Worm (Caenorhabditis elegans) whole organism, L2 larva: ENCODE data around the gene B0250.18.
A peak's percentile ranks its signal among the peaks of the same experiment; 100 is the strongest.

Experiments
- C34F6.9 ChIP-seq: fragments of 150-350 bp; optimal IDR thresholded peaks from 2 replicates; lab custom pipeline; 2014; ENCODE audit warnings: missing biosample characterization, missing genetic modification characterization
- F13H6.1 ChIP-seq: sonication (generic microtip); optimal IDR thresholded peaks from 2 replicates; lab custom pipeline; 2016; ENCODE audit warnings: missing genetic modification characterization, missing compliant biosample characterization
- R02D3.7 ChIP-seq: fragments of 150-350 bp; optimal IDR thresholded peaks from 2 replicates; lab custom pipeline; 2014; ENCODE audit warnings: missing biosample characterization, missing genetic modification characterization
- Y55F3AM.14 ChIP-seq: fragments of 200-800 bp; sonication (Bioruptor generic); optimal IDR thresholded peaks from 2 replicates; lab custom pipeline; 2018; ENCODE audit warnings: mild to moderate bottlenecking, missing genetic modification characterization, missing compliant biosample characterization
- alr-1 ChIP-seq: fragments of 150-350 bp; optimal IDR thresholded peaks from 2 replicates; lab custom pipeline; 2014; ENCODE audit warnings: missing biosample characterization, missing genetic modification characterization
- aly-2 ChIP-seq: fragments of 150-350 bp; optimal IDR thresholded peaks from 2 replicates; lab custom pipeline; 2014; ENCODE audit warnings: missing biosample characterization, missing genetic modification characterization
- ama-1 ChIP-seq: fragments of 150-350 bp; optimal IDR thresholded peaks from 2 replicates; lab custom pipeline; 2018; ENCODE audit warnings: inconsistent platforms
- blmp-1 ChIP-seq: sonication (generic microtip); optimal IDR thresholded peaks from 2 replicates; lab custom pipeline; 2017; ENCODE audit warnings: missing genetic modification characterization, mild to moderate bottlenecking, missing compliant biosample characterization, antibody characterized with exemption, moderate library complexity; ENCODE audit not compliant: insufficient read depth
- ceh-16 ChIP-seq: fragments of 150-350 bp; optimal IDR thresholded peaks from 2 replicates; lab custom pipeline; 2014; ENCODE audit warnings: missing biosample characterization, missing genetic modification characterization
- ceh-82 ChIP-seq: fragments of 150-350 bp; optimal IDR thresholded peaks from 2 replicates; lab custom pipeline; 2014; ENCODE audit warnings: missing biosample characterization, missing genetic modification characterization
- dmd-4 ChIP-seq: sonication (generic microtip); optimal IDR thresholded peaks from 2 replicates; lab custom pipeline; 2017; ENCODE audit warnings: missing biosample characterization, missing genetic modification characterization
- elt-1 ChIP-seq: fragments of 150-350 bp; optimal IDR thresholded peaks from 2 replicates; lab custom pipeline; 2014; ENCODE audit warnings: missing biosample characterization, missing genetic modification characterization
- elt-3 ChIP-seq: sonication (generic microtip); optimal IDR thresholded peaks from 2 replicates; lab custom pipeline; 2017; ENCODE audit warnings: missing biosample characterization, missing genetic modification characterization
- fos-1 ChIP-seq: fragments of 150-350 bp; optimal IDR thresholded peaks from 2 replicates; lab custom pipeline; 2014; ENCODE audit warnings: missing biosample characterization, missing genetic modification characterization
- gmeb-1 ChIP-seq: fragments of 150-350 bp; optimal IDR thresholded peaks from 2 replicates; lab custom pipeline; 2014; ENCODE audit warnings: missing biosample characterization, missing genetic modification characterization
- lin-11 ChIP-seq: fragments of 150-350 bp; sonication (generic microtip); optimal IDR thresholded peaks from 2 replicates; lab custom pipeline; 2014; ENCODE audit warnings: missing biosample characterization, missing genetic modification characterization, inconsistent platforms, mixed read lengths
- lin-13 ChIP-seq: fragments of 150-350 bp; optimal IDR thresholded peaks from 2 replicates; lab custom pipeline; 2014; ENCODE audit warnings: missing biosample characterization, missing genetic modification reagents, missing genetic modification characterization
- lin-39 ChIP-seq: fragments of 150-350 bp; optimal IDR thresholded peaks from 2 replicates; lab custom pipeline; 2014; ENCODE audit warnings: missing biosample characterization, missing genetic modification reagents, missing genetic modification characterization
- lsy-2 ChIP-seq, 2 experiments: fragments of 150-350 bp in 1 of 2; sonication (generic microtip) in 1 of 2; optimal IDR thresholded peaks; 2 replicates each; lab custom pipeline; 2014 to 2017; ENCODE audit warnings: missing biosample characterization in 2 of 2, missing genetic modification characterization in 2 of 2
- mab-5 ChIP-seq: fragments of 150-350 bp; optimal IDR thresholded peaks from 2 replicates; lab custom pipeline; 2014; ENCODE audit warnings: missing biosample characterization, missing genetic modification characterization
- mbf-1 ChIP-seq: sonication (generic microtip); optimal IDR thresholded peaks from 2 replicates; lab custom pipeline; 2017; ENCODE audit warnings: missing biosample characterization, missing genetic modification characterization
- mdl-1 ChIP-seq, 2 experiments: fragments of 150-350 bp in 1 of 2; sonication (generic microtip) in 1 of 2; optimal IDR thresholded peaks; 2 replicates each; lab custom pipeline; 2017; ENCODE audit warnings: missing biosample characterization in 2 of 2, missing genetic modification characterization in 2 of 2
- nhr-11 ChIP-seq: fragments of 150-350 bp; optimal IDR thresholded peaks from 2 replicates; lab custom pipeline; 2014; ENCODE audit warnings: missing biosample characterization, missing genetic modification characterization
- nhr-129 ChIP-seq: fragments of 150-350 bp; optimal IDR thresholded peaks from 2 replicates; lab custom pipeline; 2014; ENCODE audit warnings: missing biosample characterization, missing genetic modification characterization
- nhr-21 ChIP-seq: fragments of 150-350 bp; optimal IDR thresholded peaks from 2 replicates; lab custom pipeline; 2014; ENCODE audit warnings: missing biosample characterization, missing genetic modification characterization
- nhr-23 ChIP-seq: fragments of 150-350 bp; optimal IDR thresholded peaks from 2 replicates; lab custom pipeline; 2014; ENCODE audit warnings: missing biosample characterization, missing genetic modification reagents, missing genetic modification characterization
- nhr-237 ChIP-seq: fragments of 150-350 bp; optimal IDR thresholded peaks from 2 replicates; lab custom pipeline; 2014; ENCODE audit warnings: missing biosample characterization, missing genetic modification characterization
- nhr-25 ChIP-seq: fragments of 150-350 bp; sonication (generic microtip); optimal IDR thresholded peaks from 3 replicates; lab custom pipeline; 2014; ENCODE audit warnings: missing biosample characterization, missing genetic modification characterization
- nhr-6 ChIP-seq: fragments of 150-350 bp; optimal IDR thresholded peaks from 2 replicates; lab custom pipeline; 2014; ENCODE audit warnings: missing biosample characterization, missing genetic modification characterization
- peb-1 ChIP-seq: fragments of 150-350 bp; optimal IDR thresholded peaks from 2 replicates; lab custom pipeline; 2014; ENCODE audit warnings: missing biosample characterization, missing genetic modification characterization
- sem-4 ChIP-seq: fragments of 150-350 bp; optimal IDR thresholded peaks from 2 replicates; lab custom pipeline; 2014; ENCODE audit warnings: missing biosample characterization, missing genetic modification reagents, missing genetic modification characterization
- skn-1 ChIP-seq: sonication (generic microtip); optimal IDR thresholded peaks from 2 replicates; lab custom pipeline; 2017; ENCODE audit warnings: missing biosample characterization, missing genetic modification characterization
- sma-3 ChIP-seq: sonication (generic microtip); optimal IDR thresholded peaks from 2 replicates; lab custom pipeline; 2016; ENCODE audit warnings: missing genetic modification reagents, missing genetic modification characterization, missing compliant biosample characterization
- sma-9 ChIP-seq, 2 experiments: fragments of 150-350 bp in 1 of 2; sonication (generic microtip) in 1 of 2; optimal IDR thresholded peaks; 2 replicates each; lab custom pipeline; 2014 to 2016; ENCODE audit warnings: missing genetic modification characterization in 2 of 2, mild to moderate bottlenecking in 1 of 2, missing biosample characterization in 1 of 2, missing compliant biosample characterization in 1 of 2, missing genetic modification reagents in 1 of 2, moderate library complexity in 1 of 2
- snpc-4 ChIP-seq: fragments of 150-350 bp; optimal IDR thresholded peaks from 2 replicates; lab custom pipeline; 2014; ENCODE audit warnings: missing biosample characterization, missing genetic modification characterization
- unc-39 ChIP-seq: fragments of 150-350 bp; optimal IDR thresholded peaks from 2 replicates; lab custom pipeline; 2014; ENCODE audit warnings: missing biosample characterization, missing genetic modification characterization
- unc-55 ChIP-seq: fragments of 150-350 bp; sonication (generic microtip); optimal IDR thresholded peaks from 3 replicates; lab custom pipeline; 2014; ENCODE audit warnings: missing biosample characterization, missing genetic modification reagents, missing genetic modification characterization
- unc-62 ChIP-seq: fragments of 150-350 bp; optimal IDR thresholded peaks from 2 replicates; lab custom pipeline; 2014; ENCODE audit warnings: missing biosample characterization, missing genetic modification reagents, missing genetic modification characterization
- zag-1 ChIP-seq: fragments of 150-350 bp; optimal IDR thresholded peaks from 2 replicates; lab custom pipeline; 2014; ENCODE audit warnings: missing biosample characterization, missing genetic modification characterization
- ztf-1 ChIP-seq: fragments of 200-800 bp; sonication (Bioruptor generic); conservative IDR thresholded peaks from 2 replicates; pipeline ENCODE4 v1.3.6; 2022; ENCODE audit warnings: missing genetic modification characterization, missing compliant biosample characterization
- ztf-11 ChIP-seq: sonication (generic microtip); optimal IDR thresholded peaks from 2 replicates; lab custom pipeline; 2017; ENCODE audit warnings: missing biosample characterization, missing genetic modification characterization
- ztf-4 ChIP-seq: fragments of 150-350 bp; optimal IDR thresholded peaks from 2 replicates; lab custom pipeline; 2014; ENCODE audit warnings: missing biosample characterization, missing genetic modification characterization

Gene B0250.18

ce11 chrV:20423428-20423827 lies 37.3 kb downstream of the B0250.18 start:
- TF ChIP-seq fos-1 (tag; lab: Kevin White, UChicago), result peak; percentile 71
- peak; percentile 4 for TF ChIP-seq nhr-21
- peak; percentile 8 for TF ChIP-seq F13H6.1
- no peak for TF ChIP-seq ztf-1 (GFP tag; lab: Robert Waterston, UW)
- peak in 1 of 2 experiments; percentile 15 for TF ChIP-seq lsy-2 (tag; optimal IDR thresholded peaks at IDR 0.05; lab: Kevin White, UChicago)
- TF ChIP-seq sma-9 (GFP tag; optimal IDR thresholded peaks at IDR 0.05; lab: Kevin White, UChicago), result peak; percentile 82
- no peak for TF ChIP-seq sma-9 (tag; optimal IDR thresholded peaks at IDR 0.05; lab: Kevin White, UChicago)

- TF ChIP-seq sem-4 (no peak), nhr-129 (tag; lab: Kevin White, UChicago) (no peak), nhr-25 (tag; lab: Kevin White, UChicago) (peak; percentile 81), nhr-23 (tag; lab: Kevin White, UChicago) (no peak), ceh-16 (tag; lab: Kevin White, UChicago) (peak; percentile 36), mab-5 (no peak), Y55F3AM.14 (GFP tag; lab: Kevin White, UChicago) (no peak), lsy-2 (tag; optimal IDR thresholded peaks at IDR 0.05; lab: Kevin White, UChicago) (no peak), F13H6.1 (no peak), snpc-4 (tag; lab: Kevin White, UChicago) (no peak), ztf-4 (no peak), lin-13 (GFP tag; lab: Kevin White, UChicago) (no peak), skn-1 (tag; lab: Kevin White, UChicago) (no peak), unc-62 (GFP tag; lab: Kevin White, UChicago) (no peak), nhr-237 (tag; lab: Kevin White, UChicago) (no peak), nhr-11 (no peak), C34F6.9 (no peak), sma-9 (GFP tag; optimal IDR thresholded peaks at IDR 0.05; lab: Kevin White, UChicago) (peak; percentile 70), sma-9 (tag; optimal IDR thresholded peaks at IDR 0.05; lab: Kevin White, UChicago) (no peak), ztf-1 (GFP tag; lab: Robert Waterston, UW) (no peak), dmd-4 (tag; lab: Kevin White, UChicago) (no peak)
Measured at ce11 chrV:20422738-20423137, 38.0 kb downstream of the B0250.18 start.

ce11 chrV:20419643-20420042 lies 41.1 kb downstream of the B0250.18 start:
- TF ChIP-seq ceh-16 (tag; lab: Kevin White, UChicago) (no peak), R02D3.7 (tag; lab: Kevin White, UChicago) (no peak), ztf-1 (GFP tag; lab: Robert Waterston, UW) (no peak), snpc-4 (tag; lab: Kevin White, UChicago) (no peak), nhr-129 (tag; lab: Kevin White, UChicago) (peak; percentile 28), nhr-6 (tag; lab: Kevin White, UChicago) (no peak)
- TF ChIP-seq, all 48 proteins: peak for 1

- peak in 1 of 2 experiments; percentile 73 for TF ChIP-seq mdl-1 (tag; optimal IDR thresholded peaks at IDR 0.05; lab: Kevin White, UChicago)
- TF ChIP-seq mbf-1 (tag; lab: Kevin White, UChicago), result no peak
- no peak for TF ChIP-seq ceh-82 (tag; lab: Kevin White, UChicago)
- TF ChIP-seq alr-1, result no peak
- peak in 1 of 2 experiments; percentile 53 for TF ChIP-seq lsy-2 (tag; optimal IDR thresholded peaks at IDR 0.05; lab: Kevin White, UChicago)
- TF ChIP-seq nhr-11, result no peak
- no peak for TF ChIP-seq lin-39 (tag; lab: Kevin White, UChicago)
- no peak for TF ChIP-seq ama-1
- no peak for TF ChIP-seq nhr-23 (tag; lab: Kevin White, UChicago)
- TF ChIP-seq unc-39 (tag; lab: Kevin White, UChicago), result no peak
- no peak for TF ChIP-seq aly-2 (tag; lab: Kevin White, UChicago)
- peak; percentile 62 for TF ChIP-seq gmeb-1 (tag; lab: Kevin White, UChicago)
- peak; percentile 40 for TF ChIP-seq lin-11
- TF ChIP-seq C34F6.9, result peak; percentile 68
- TF ChIP-seq fos-1 (tag; lab: Kevin White, UChicago), result peak; percentile 57
- no peak for TF ChIP-seq dmd-4 (tag; lab: Kevin White, UChicago)
- no peak for TF ChIP-seq unc-62 (GFP tag; lab: Kevin White, UChicago)
- peak; percentile 96 for TF ChIP-seq sma-9 (GFP tag; optimal IDR thresholded peaks at IDR 0.05; lab: Kevin White, UChicago)
- TF ChIP-seq sma-9 (tag; optimal IDR thresholded peaks at IDR 0.05; lab: Kevin White, UChicago), result no peak
- no peak for TF ChIP-seq snpc-4 (tag; lab: Kevin White, UChicago)
- TF ChIP-seq sma-3 (GFP tag; lab: Kevin White, UChicago), result peak; percentile 70
- no peak for TF ChIP-seq blmp-1 (tag; lab: Kevin White, UChicago)
- TF ChIP-seq sem-4, result peak; percentile 44
- no peak for TF ChIP-seq zag-1
- TF ChIP-seq nhr-237 (tag; lab: Kevin White, UChicago), result no peak
- TF ChIP-seq elt-1, result no peak
- no peak for TF ChIP-seq ztf-4
- no peak for TF ChIP-seq elt-3 (tag; lab: Kevin White, UChicago)
- no peak for TF ChIP-seq skn-1 (tag; lab: Kevin White, UChicago)
- TF ChIP-seq peb-1, result no peak
- peak; percentile 90 for TF ChIP-seq nhr-129 (tag; lab: Kevin White, UChicago)
- TF ChIP-seq ceh-16 (tag; lab: Kevin White, UChicago), result no peak
- TF ChIP-seq F13H6.1, result peak; percentile 81
- TF ChIP-seq nhr-6 (tag; lab: Kevin White, UChicago), result no peak
- TF ChIP-seq nhr-21, result peak; percentile 27
- TF ChIP-seq ztf-11 (tag; lab: Kevin White, UChicago), result no peak
- TF ChIP-seq unc-55 (GFP tag; lab: Kevin White, UChicago), result no peak
- TF ChIP-seq ztf-1 (GFP tag; lab: Robert Waterston, UW), result no peak
- TF ChIP-seq lin-13 (GFP tag; lab: Kevin White, UChicago), result no peak
- no peak for TF ChIP-seq mab-5
- peak; percentile 23 for TF ChIP-seq nhr-25 (tag; lab: Kevin White, UChicago)
- peak; percentile 27 for TF ChIP-seq Y55F3AM.14 (GFP tag; lab: Kevin White, UChicago)
Measured at ce11 chrV:20418768-20419167, 41.9 kb downstream of the B0250.18 start.
